Worm (Caenorhabditis elegans) whole organism, L1 larva: ENCODE results near the gene pygo-1.

Source experiments
- elt-2 ChIP-seq: sonication (generic microtip); optimal IDR thresholded peaks from 2 replicates; lab custom pipeline; 2016; ENCODE audit warnings: missing genetic modification characterization, mild to moderate bottlenecking, inconsistent platforms, missing compliant biosample characterization, missing genetic modification reagents
- nhr-71 ChIP-seq: sonication (generic microtip); optimal IDR thresholded peaks from 2 replicates; lab custom pipeline; 2016; ENCODE audit warnings: mild to moderate bottlenecking, missing genetic modification characterization, moderate library complexity, missing compliant biosample characterization
- pag-3 ChIP-seq: sonication (generic microtip); optimal IDR thresholded peaks from 2 replicates; lab custom pipeline; 2017; ENCODE audit warnings: missing genetic modification characterization, mild to moderate bottlenecking, missing compliant biosample characterization, antibody characterized with exemption, borderline replicate concordance; ENCODE audit not compliant: insufficient read depth
- rnt-1 ChIP-seq: sonication (generic microtip); optimal IDR thresholded peaks from 2 replicates; lab custom pipeline; 2016; ENCODE audit warnings: mild to moderate bottlenecking, missing genetic modification characterization, moderate library complexity, missing compliant biosample characterization
- tlp-1 ChIP-seq: fragments of 150-350 bp; optimal IDR thresholded peaks from 2 replicates; lab custom pipeline; 2014; ENCODE audit warnings: missing biosample characterization, missing genetic modification characterization

DNA sequence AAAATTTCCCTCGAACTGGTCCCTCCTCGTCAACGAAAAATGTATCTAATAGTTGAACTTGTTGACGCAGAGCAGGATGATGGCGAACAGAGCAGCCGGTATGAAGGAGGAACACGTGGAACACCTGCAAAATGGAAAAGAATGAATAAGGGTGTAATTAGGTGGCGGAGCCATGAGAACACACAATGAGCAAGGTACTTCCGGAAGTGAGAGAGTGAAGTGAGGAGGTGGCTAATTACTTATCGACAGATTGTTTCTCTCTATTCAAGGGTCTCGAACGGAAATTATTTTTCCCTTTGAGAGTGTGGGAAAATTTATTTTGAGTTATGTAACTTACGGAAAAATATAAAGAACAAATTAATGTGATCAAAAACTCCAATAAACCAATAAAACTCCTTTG lies 10.4 kb downstream of the pygo-1 start:
- TF ChIP-seq tlp-1 (tag; lab: Kevin White, UChicago), result no peak
- no peak for TF ChIP-seq nhr-71 (tag; lab: Kevin White, UChicago)
- TF ChIP-seq rnt-1 (tag; lab: Kevin White, UChicago), result no peak
- no peak for TF ChIP-seq pag-3 (tag; lab: Kevin White, UChicago)
- TF ChIP-seq elt-2, result no peak
